Fruit fly (Drosophila melanogaster): Measurements from ENCODE around the gene Vm34Ca.

- TF ChIP-seq CG31627 (GFP tag; optimal IDR thresholded peaks at IDR 0.05) (peak; percentile 61), lz (GFP tag; optimal IDR thresholded peaks at IDR 0.05) (peak; percentile 71), Gug (GFP tag; IDR thresholded peaks at IDR 0.05) (peak; percentile 47), CG6808 (GFP tag; optimal IDR thresholded peaks at IDR 0.05) (no peak), CG16779 (tag; optimal IDR thresholded peaks at IDR 0.05) (no peak), spab (GFP tag; optimal IDR thresholded peaks at IDR 0.05) (no peak), pdm3 (GFP tag; optimal IDR thresholded peaks at IDR 0.05) (no peak), net (GFP tag; optimal IDR thresholded peaks at IDR 0.05) (no peak), CG15336 (GFP tag; IDR thresholded peaks at IDR 0.05) (no peak), Hr38 (GFP tag; optimal IDR thresholded peaks at IDR 0.05) (no peak), CG6163 (GFP tag; IDR thresholded peaks at IDR 0.05) (no peak), fd59A (GFP tag; optimal IDR thresholded peaks at IDR 0.05) (peak; percentile 16)
Observed at dm6 chr2L:13378488-13378964, 32.9 kb downstream of the Vm34Ca start, which contains the start of the genes CG9302 and beta'COP.
